Fruit fly (Drosophila melanogaster) whole organism, embryonic: Measurements from ENCODE around the gene klar.
A peak's percentile ranks its signal among the peaks of the same experiment; 100 is the strongest.

Experiments used
- B-H1 ChIP-seq: fragments of 200-800 bp; sonication (Bioruptor generic); IDR thresholded peaks from 3 replicates; pipeline ENCODE4 v1.3.6; 2022; ENCODE audit warnings: missing biosample characterization, missing genetic modification characterization
- B-H2 ChIP-seq: fragments of 200-800 bp; sonication (Bioruptor generic); optimal IDR thresholded peaks from 2 replicates; lab custom pipeline; 2018; ENCODE audit warnings: missing biosample characterization, mild to moderate bottlenecking, missing genetic modification characterization
- Bteb2 ChIP-seq: fragments of 200-800 bp; sonication (Bioruptor generic); optimal IDR thresholded peaks from 2 replicates; lab custom pipeline; 2016; ENCODE audit warnings: missing biosample characterization, missing genetic modification characterization
- CG10543 ChIP-seq: fragments of 200-800 bp; sonication (Bioruptor generic); optimal IDR thresholded peaks from 3 replicates; lab custom pipeline; 2017; ENCODE audit warnings: missing biosample characterization, mild to moderate bottlenecking, missing genetic modification characterization, moderate library complexity
- CG11398 ChIP-seq: fragments of 200-800 bp; sonication (Bioruptor generic); optimal IDR thresholded peaks from 2 replicates; lab custom pipeline; 2016; ENCODE audit warnings: missing biosample characterization, missing genetic modification characterization
- CG13296 ChIP-seq: fragments of 200-800 bp; sonication (Bioruptor generic); optimal IDR thresholded peaks from 3 replicates; lab custom pipeline; 2018; ENCODE audit warnings: missing biosample characterization, mild to moderate bottlenecking, missing genetic modification characterization
- CG17568 ChIP-seq: fragments of 200-800 bp; sonication (Bioruptor generic); optimal IDR thresholded peaks from 2 replicates; lab custom pipeline; 2018; ENCODE audit warnings: missing biosample characterization, mild to moderate bottlenecking, missing genetic modification characterization, moderate library complexity
- CG17829 ChIP-seq: fragments of 200-800 bp; optimal IDR thresholded peaks from 2 replicates; lab custom pipeline; 2019; ENCODE audit warnings: missing biosample characterization, mild to moderate bottlenecking, missing genetic modification characterization, moderate library complexity
- CG18764 ChIP-seq: fragments of 200-800 bp; sonication (Bioruptor generic); optimal IDR thresholded peaks from 3 replicates; lab custom pipeline; 2016; ENCODE audit warnings: missing biosample characterization, missing genetic modification characterization
- CG30020 ChIP-seq: fragments of 200-800 bp; optimal IDR thresholded peaks from 2 replicates; lab custom pipeline; 2019; ENCODE audit warnings: missing biosample characterization, mild to moderate bottlenecking, missing genetic modification characterization, moderate library complexity
- CG30431 ChIP-seq: fragments of 200-800 bp; sonication (Bioruptor generic); optimal IDR thresholded peaks from 2 replicates; lab custom pipeline; 2017; ENCODE audit warnings: missing biosample characterization, missing genetic modification characterization
- CG5180 ChIP-seq: fragments of 200-800 bp; sonication (Bioruptor generic); optimal IDR thresholded peaks from 3 replicates; lab custom pipeline; 2017; ENCODE audit warnings: missing biosample characterization, missing genetic modification characterization, mild to moderate bottlenecking, moderate library complexity, missing genetic modification reagents
- CG6654 ChIP-seq: fragments of 200-800 bp; sonication (Bioruptor generic); optimal IDR thresholded peaks from 2 replicates; lab custom pipeline; 2017; ENCODE audit warnings: missing biosample characterization, mild to moderate bottlenecking, missing genetic modification characterization
- CG6683 ChIP-seq: fragments of 200-800 bp; sonication (Bioruptor generic); optimal IDR thresholded peaks from 2 replicates; lab custom pipeline; 2017; ENCODE audit warnings: missing biosample characterization, mild to moderate bottlenecking, missing genetic modification characterization, missing genetic modification reagents
- CG6854 ChIP-seq: fragments of 200-800 bp; sonication (Bioruptor generic); optimal IDR thresholded peaks from 3 replicates; lab custom pipeline; 2017; ENCODE audit warnings: missing biosample characterization, mild to moderate bottlenecking, missing genetic modification characterization
- CG7556 ChIP-seq: fragments of 200-800 bp; sonication (Bioruptor generic); optimal IDR thresholded peaks from 2 replicates; lab custom pipeline; 2017; ENCODE audit warnings: missing biosample characterization, mild to moderate bottlenecking, missing genetic modification characterization
- CG7928 ChIP-seq: fragments of 200-800 bp; sonication (Bioruptor generic); optimal IDR thresholded peaks from 2 replicates; lab custom pipeline; 2017; ENCODE audit warnings: missing biosample characterization, mild to moderate bottlenecking, missing genetic modification characterization
- CG9609 ChIP-seq: fragments of 200-800 bp; sonication (Bioruptor generic); optimal IDR thresholded peaks from 3 replicates; lab custom pipeline; 2016; ENCODE audit warnings: missing biosample characterization, missing genetic modification characterization
- CG9727 ChIP-seq: fragments of 200-800 bp; sonication (Bioruptor generic); optimal IDR thresholded peaks from 3 replicates; lab custom pipeline; 2017; ENCODE audit warnings: missing biosample characterization, mild to moderate bottlenecking, missing genetic modification characterization
- CG9817 ChIP-seq: fragments of 200-800 bp; sonication (Bioruptor generic); optimal IDR thresholded peaks from 2 replicates; lab custom pipeline; 2018; ENCODE audit warnings: missing biosample characterization, mild to moderate bottlenecking, missing genetic modification characterization, moderate library complexity
- CG9932 ChIP-seq: fragments of 200-800 bp; sonication (Bioruptor generic); IDR thresholded peaks from 2 replicates; pipeline ENCODE4 v1.3.6; 2022; ENCODE audit warnings: missing biosample characterization, missing genetic modification characterization
- CoRest ChIP-seq: fragments of 200-800 bp; sonication (Bioruptor generic); optimal IDR thresholded peaks from 3 replicates; lab custom pipeline; 2018; ENCODE audit warnings: missing biosample characterization, mild to moderate bottlenecking, missing genetic modification characterization, moderate library complexity
- Dbx ChIP-seq: fragments of 200-800 bp; sonication (Bioruptor generic); IDR thresholded peaks from 3 replicates; pipeline ENCODE4 v1.3.6; 2022; ENCODE audit warnings: missing biosample characterization, missing genetic modification characterization
- Dfd ChIP-seq, 2 experiments: fragments of >200 bp; optimal IDR thresholded peaks; 2 replicates each; lab custom pipeline; 2017; ENCODE audit warnings: missing biosample characterization in 2 of 2, missing genetic modification characterization in 2 of 2
- Dip2 ChIP-seq: fragments of 200-800 bp; sonication (Bioruptor generic); IDR thresholded peaks from 2 replicates; pipeline ENCODE4 v1.3.6; 2022; ENCODE audit warnings: missing biosample characterization, missing genetic modification characterization
- Dll ChIP-seq: fragments of 200-800 bp; sonication (Bioruptor generic); IDR thresholded peaks from 4 replicates; pipeline ENCODE4 v1.3.6; 2022; ENCODE audit warnings: missing biosample characterization, missing genetic modification characterization; ENCODE audit not compliant: partially characterized antibody
- Doc2 ChIP-seq: fragments of 200-800 bp; sonication (Bioruptor generic); IDR thresholded peaks from 2 replicates; pipeline ENCODE4 v1.3.6; 2022; ENCODE audit warnings: missing biosample characterization, missing genetic modification characterization
- Elba2 ChIP-seq: fragments of 200-800 bp; sonication (Bioruptor generic); optimal IDR thresholded peaks from 3 replicates; lab custom pipeline; 2016; ENCODE audit warnings: missing biosample characterization, missing genetic modification characterization
- GATAe ChIP-seq: fragments of 200-800 bp; sonication (Bioruptor generic); conservative IDR thresholded peaks from 2 replicates; pipeline ENCODE4 v1.3.6; 2022; ENCODE audit warnings: missing biosample characterization, missing genetic modification characterization
- HLH3B ChIP-seq: fragments of 200-800 bp; sonication (Bioruptor generic); IDR thresholded peaks from 2 replicates; pipeline ENCODE4 v1.3.6; 2022; ENCODE audit warnings: missing biosample characterization, missing genetic modification characterization
- NC2α ChIP-seq: fragments of 200-800 bp; sonication (Bioruptor generic); optimal IDR thresholded peaks from 2 replicates; lab custom pipeline; 2016; ENCODE audit warnings: missing biosample characterization, missing genetic modification characterization
- Nf-YB ChIP-seq: fragments of 200-800 bp; sonication (Bioruptor generic); optimal IDR thresholded peaks from 3 replicates; lab custom pipeline; 2019; ENCODE audit warnings: missing biosample characterization, mild to moderate bottlenecking, missing genetic modification characterization, moderate library complexity
- Nf-YC ChIP-seq: fragments of 200-800 bp; optimal IDR thresholded peaks from 3 replicates; lab custom pipeline; 2019; ENCODE audit warnings: missing biosample characterization, mild to moderate bottlenecking, missing genetic modification characterization, moderate library complexity
- Taf1 ChIP-seq: fragments of 200-800 bp; sonication (Bioruptor generic); IDR thresholded peaks from 2 replicates; pipeline ENCODE4 v1.3.6; 2022; ENCODE audit warnings: missing biosample characterization, missing genetic modification characterization
- Trl ChIP-seq, 3 experiments: fragments of >200 bp in 2 of 3; fragments of 200-800 bp in 1 of 3; sonication (Bioruptor generic) in 1 of 3; optimal IDR thresholded peaks; 2 replicates in 1 of 3; 3 replicates in 2 of 3; lab custom pipeline; 2016 to 2017; ENCODE audit warnings: missing biosample characterization in 1 of 3, missing genetic modification characterization in 1 of 3
- Xrp1 ChIP-seq: fragments of 200-800 bp; sonication (Bioruptor generic); IDR thresholded peaks from 2 replicates; pipeline ENCODE4 v1.3.6; 2022; ENCODE audit warnings: missing biosample characterization, missing genetic modification characterization
- cg ChIP-seq: fragments of 200-800 bp; sonication (Bioruptor generic); optimal IDR thresholded peaks from 3 replicates; lab custom pipeline; 2019; ENCODE audit warnings: missing biosample characterization, mild to moderate bottlenecking, missing genetic modification characterization, moderate library complexity
- da ChIP-seq: fragments of 200-800 bp; sonication (Bioruptor generic); optimal IDR thresholded peaks from 2 replicates; lab custom pipeline; 2016; ENCODE audit warnings: missing biosample characterization, missing genetic modification characterization
- dimm ChIP-seq: fragments of 200-800 bp; sonication (Bioruptor generic); IDR thresholded peaks from 2 replicates; pipeline ENCODE4 v1.3.6; 2022; ENCODE audit warnings: missing biosample characterization, missing genetic modification characterization
- dm ChIP-seq: fragments of 200-800 bp; sonication (Bioruptor generic); optimal IDR thresholded peaks from 3 replicates; lab custom pipeline; 2016; ENCODE audit warnings: missing biosample characterization, missing genetic modification characterization
- dysf ChIP-seq: fragments of 200-800 bp; sonication (Bioruptor generic); IDR thresholded peaks from 3 replicates; pipeline ENCODE4 v1.3.6; 2022; ENCODE audit warnings: missing biosample characterization, missing genetic modification characterization
- fu2 ChIP-seq: fragments of 200-800 bp; sonication (Bioruptor generic); optimal IDR thresholded peaks from 2 replicates; lab custom pipeline; 2016; ENCODE audit warnings: missing biosample characterization, missing genetic modification characterization
- grau ChIP-seq: fragments of 200-800 bp; optimal IDR thresholded peaks from 3 replicates; lab custom pipeline; 2019; ENCODE audit warnings: missing biosample characterization, mild to moderate bottlenecking, missing genetic modification characterization, moderate library complexity
- hkb ChIP-seq, 2 experiments: fragments of 200-800 bp in 1 of 2; fragments of >200 bp in 1 of 2; sonication (Bioruptor generic) in 1 of 2; IDR thresholded peaks in 1 of 2; optimal IDR thresholded peaks in 1 of 2; 2 replicates each; pipeline versions ENCODE4 v1.3.6 to Lab custom; 2017 to 2022; ENCODE audit warnings: missing biosample characterization in 1 of 2, missing genetic modification characterization in 1 of 2
- knrl ChIP-seq: fragments of 200-800 bp; sonication (Bioruptor generic); IDR thresholded peaks from 3 replicates; pipeline ENCODE4 v1.3.6; 2022; ENCODE audit warnings: missing biosample characterization, missing genetic modification characterization; ENCODE audit not compliant: partially characterized antibody
- lilli ChIP-seq: fragments of 200-800 bp; sonication (Bioruptor generic); optimal IDR thresholded peaks from 3 replicates; lab custom pipeline; 2016; ENCODE audit warnings: missing biosample characterization, missing genetic modification characterization
- nom ChIP-seq: fragments of 200-800 bp; sonication (Bioruptor generic); optimal IDR thresholded peaks from 2 replicates; lab custom pipeline; 2017; ENCODE audit warnings: missing biosample characterization, missing genetic modification characterization, mild to moderate bottlenecking, moderate library complexity, missing genetic modification reagents
- pita ChIP-seq: fragments of 200-800 bp; sonication (Bioruptor generic); optimal IDR thresholded peaks from 2 replicates; lab custom pipeline; 2017; ENCODE audit warnings: missing biosample characterization, mild to moderate bottlenecking, missing genetic modification characterization
- pnt ChIP-seq: fragments of 200-800 bp; sonication (Bioruptor generic); optimal IDR thresholded peaks from 3 replicates; lab custom pipeline; 2016; ENCODE audit warnings: missing biosample characterization, missing genetic modification characterization

klar gene

dm6 chr3L:395192-395591 lies 145.2 kb downstream of the klar start (continued):
- TF ChIP-seq CG30431 (no peak), Doc2 (GFP tag; lab: Robert Waterston, UW) (no peak), B-H1 (GFP tag; lab: Robert Waterston, UW) (no peak), B-H2 (GFP tag; lab: Kevin White, UChicago) (no peak), Xrp1 (no peak; the same call in 1 of the 2 replicates), Dip2 (GFP tag; lab: Robert Waterston, UW) (no peak), CG6654 (GFP tag; lab: Kevin White, UChicago) (no peak), NC2α (GFP tag; lab: Kevin White, UChicago) (no peak), CG17829 (tag; lab: Kevin White, UChicago) (peak; percentile 9), pnt (GFP tag; lab: Kevin White, UChicago) (no peak), CG30020 (tag; lab: Kevin White, UChicago) (no peak), HLH3B (no peak), Bteb2 (no peak), CG7928 (GFP tag; lab: Kevin White, UChicago) (no peak), Elba2 (no peak), GATAe (GFP tag; lab: Robert Waterston, UW) (no peak), dysf (GFP tag; lab: Robert Waterston, UW) (no peak), CG11398 (no peak), CoRest (peak; percentile 30), Dfd (GFP tag; optimal IDR thresholded peaks at IDR 0.05; lab: Kevin White, UChicago) (no peak), da (GFP tag; lab: Kevin White, UChicago) (no peak), dm (GFP tag; lab: Kevin White, UChicago) (no peak), hkb (optimal IDR thresholded peaks at IDR 0.05; lab: Kevin White, UChicago) (no peak), hkb (GFP tag; IDR thresholded peaks at IDR 0.05; lab: Robert Waterston, UW) (no peak), CG10543 (GFP tag; lab: Kevin White, UChicago) (peak; percentile 2), CG9817 (tag; lab: Kevin White, UChicago) (peak; percentile 29), CG9609 (GFP tag; lab: Kevin White, UChicago) (no peak), CG6683 (GFP tag; lab: Kevin White, UChicago) (no peak), dimm (GFP tag; lab: Robert Waterston, UW) (no peak), CG6854 (GFP tag; lab: Kevin White, UChicago) (no peak), CG13296 (GFP tag; lab: Kevin White, UChicago) (no peak), CG9932 (GFP tag; lab: Robert Waterston, UW) (no peak), Taf1 (GFP tag; lab: Robert Waterston, UW) (no peak), grau (tag; lab: Kevin White, UChicago) (peak; percentile 55), pita (GFP tag; lab: Kevin White, UChicago) (no peak), CG18764 (GFP tag; lab: Kevin White, UChicago) (no peak), lilli (GFP tag; lab: Kevin White, UChicago) (no peak), Nf-YC (tag; lab: Kevin White, UChicago) (no peak), fu2 (GFP tag; lab: Kevin White, UChicago) (no peak), Dll (no peak), CG17568 (no peak), CG9727 (GFP tag; lab: Kevin White, UChicago) (no peak)
- TF ChIP-seq, all 482 proteins: peak for 56

- TF ChIP-seq nom (GFP tag; lab: Kevin White, UChicago) (peak; percentile 63), knrl (GFP tag; lab: Robert Waterston, UW) (0 out of 3 replicates have a peak, but pooled peaks have one; percentile 5), CG5180 (GFP tag; lab: Kevin White, UChicago) (peak; percentile 79), Trl (optimal IDR thresholded peaks at IDR 0.05; lab: Kevin White, UChicago) (peak in 1 of 2 experiments; percentile 64), Trl (GFP tag; optimal IDR thresholded peaks at IDR 0.05; lab: Kevin White, UChicago) (no peak), Nf-YB (GFP tag; lab: Kevin White, UChicago) (peak; percentile 22), Dbx (no peak), CG7556 (GFP tag; lab: Kevin White, UChicago) (no peak), cg (peak; percentile 42)
Measured at dm6 chr3L:392622-393159, 147.7 kb downstream of the klar start, which contains the start of gene trh. Gene trh, minus strand, starts transcription at chr3L:392633.
